Worm (Caenorhabditis elegans): ENCODE data around the gene msp-31.

DNA sequence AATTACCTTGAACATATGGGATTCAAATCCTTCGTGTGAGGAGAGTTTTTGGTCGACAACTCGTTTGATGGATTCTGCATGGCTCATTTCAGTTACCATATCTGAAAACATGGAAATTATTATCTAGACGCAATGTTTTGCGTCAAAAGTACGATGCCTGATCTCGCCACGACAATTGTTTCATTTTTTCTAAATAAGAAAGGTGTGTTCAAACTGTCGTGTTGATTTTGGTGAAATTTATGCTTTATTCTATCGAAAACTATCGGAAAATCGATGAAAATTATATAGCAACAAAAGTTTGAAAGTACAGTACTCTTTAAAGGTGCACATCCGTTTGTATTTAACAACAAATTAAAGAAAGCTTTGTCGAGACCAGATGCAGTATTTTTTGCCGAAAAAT, 24.7 kb upstream of the msp-31 start, which contains the start of gene cblc-1:
- TF ChIP-seq repo-1 (tag; optimal IDR thresholded peaks at IDR 0.05) (no peak), pha-4 (tag; optimal IDR thresholded peaks at IDR 0.05) (no peak), unc-62 (GFP tag; optimal IDR thresholded peaks at IDR 0.05) (no peak), hlh-12 (tag; optimal IDR thresholded peaks at IDR 0.05) (no peak)
